Fruit fly (Drosophila melanogaster) whole organism, embryonic: ENCODE data around the gene VhaPPA1-2.

Experiments used
- Asciz ChIP-seq: fragments of 200-800 bp; sonication (Bioruptor generic); optimal IDR thresholded peaks from 2 replicates; lab custom pipeline; 2017; ENCODE audit warnings: missing biosample characterization, mild to moderate bottlenecking, missing genetic modification characterization, missing genetic modification reagents
- Bgb ChIP-seq: fragments of 200-800 bp; sonication (Bioruptor generic); IDR thresholded peaks from 2 replicates; pipeline ENCODE4 v1.3.6; 2022; ENCODE audit warnings: missing biosample characterization, missing genetic modification characterization; ENCODE audit not compliant: partially characterized antibody
- CG10321 ChIP-seq: fragments of 200-800 bp; sonication (Bioruptor generic); IDR thresholded peaks from 2 replicates; pipeline ENCODE4 v1.3.6; 2022; ENCODE audit warnings: missing biosample characterization, missing genetic modification characterization
- CG12942 ChIP-seq: fragments of 200-800 bp; sonication (Bioruptor generic); optimal IDR thresholded peaks from 3 replicates; lab custom pipeline; 2016; ENCODE audit warnings: missing biosample characterization, missing genetic modification characterization
- CG14050 ChIP-seq: fragments of 200-800 bp; sonication (Bioruptor generic); IDR thresholded peaks from 3 replicates; pipeline ENCODE4 v1.3.6; 2022; ENCODE audit warnings: missing biosample characterization, missing genetic modification characterization
- CG14441 ChIP-seq: fragments of 200-800 bp; sonication (Bioruptor generic); IDR thresholded peaks from 2 replicates; pipeline ENCODE4 v1.3.6; 2022; ENCODE audit warnings: missing biosample characterization, missing genetic modification characterization
- CG16863 ChIP-seq: fragments of 200-800 bp; sonication (Bioruptor generic); optimal IDR thresholded peaks from 3 replicates; lab custom pipeline; 2016; ENCODE audit warnings: missing biosample characterization, missing genetic modification characterization
- CG18599 ChIP-seq: fragments of 200-800 bp; sonication (Bioruptor generic); optimal IDR thresholded peaks from 3 replicates; lab custom pipeline; 2017; ENCODE audit warnings: missing biosample characterization, missing genetic modification characterization, mild to moderate bottlenecking, moderate library complexity, missing genetic modification reagents
- CG18619 ChIP-seq: fragments of 200-800 bp; sonication (Bioruptor generic); optimal IDR thresholded peaks from 3 replicates; lab custom pipeline; 2017; ENCODE audit warnings: missing biosample characterization, mild to moderate bottlenecking, missing genetic modification characterization
- CG2116 ChIP-seq: fragments of 200-800 bp; sonication (Bioruptor generic); optimal IDR thresholded peaks from 3 replicates; lab custom pipeline; 2018; ENCODE audit warnings: missing biosample characterization, mild to moderate bottlenecking, missing genetic modification characterization
- CG4730 ChIP-seq: fragments of 200-800 bp; sonication (Bioruptor generic); IDR thresholded peaks from 2 replicates; pipeline ENCODE4 v1.3.6; 2022; ENCODE audit warnings: missing biosample characterization, missing genetic modification characterization
- CG6765 ChIP-seq: fragments of 200-800 bp; sonication (Bioruptor generic); optimal IDR thresholded peaks from 3 replicates; lab custom pipeline; 2017; ENCODE audit warnings: missing biosample characterization, mild to moderate bottlenecking, missing genetic modification characterization
- CG7963 ChIP-seq: fragments of 200-800 bp; sonication (Bioruptor generic); IDR thresholded peaks from 3 replicates; pipeline ENCODE4 v1.3.6; 2022; ENCODE audit warnings: missing biosample characterization, missing genetic modification characterization; ENCODE audit not compliant: partially characterized antibody
- CG9727 ChIP-seq: fragments of 200-800 bp; sonication (Bioruptor generic); optimal IDR thresholded peaks from 3 replicates; lab custom pipeline; 2017; ENCODE audit warnings: missing biosample characterization, mild to moderate bottlenecking, missing genetic modification characterization
- D ChIP-seq, 2 experiments: fragments of 200-800 bp in 1 of 2; fragments of >200 bp in 1 of 2; sonication (Bioruptor generic) in 1 of 2; optimal IDR thresholded peaks; 2 replicates in 1 of 2; 3 replicates in 1 of 2; lab custom pipeline; 2017; ENCODE audit warnings: mild to moderate bottlenecking in 1 of 2, missing biosample characterization in 1 of 2, missing genetic modification characterization in 1 of 2, missing genetic modification reagents in 1 of 2
- Ets97D ChIP-seq: fragments of 200-800 bp; sonication (Bioruptor generic); optimal IDR thresholded peaks from 3 replicates; lab custom pipeline; 2016; ENCODE audit warnings: missing biosample characterization, missing genetic modification characterization
- Kr ChIP-seq: fragments of 200-800 bp; sonication (Bioruptor generic); optimal IDR thresholded peaks from 2 replicates; lab custom pipeline; 2017; ENCODE audit warnings: missing biosample characterization, mild to moderate bottlenecking, missing genetic modification characterization
- MBD-R2 ChIP-seq: fragments of 200-800 bp; sonication (Bioruptor generic); IDR thresholded peaks from 2 replicates; pipeline ENCODE4 v1.3.6; 2022; ENCODE audit warnings: missing biosample characterization, missing genetic modification characterization
- Max ChIP-seq: fragments of 200-800 bp; sonication (Bioruptor generic); optimal IDR thresholded peaks from 2 replicates; lab custom pipeline; 2016; ENCODE audit warnings: missing biosample characterization, mild to moderate bottlenecking, missing genetic modification characterization
- Meics ChIP-seq: fragments of 200-800 bp; sonication (Bioruptor generic); optimal IDR thresholded peaks from 2 replicates; lab custom pipeline; 2017; ENCODE audit warnings: missing biosample characterization, mild to moderate bottlenecking, missing genetic modification characterization
- NFAT ChIP-seq: fragments of 200-800 bp; sonication (Bioruptor generic); IDR thresholded peaks from 2 replicates; pipeline ENCODE4 v1.3.6; 2022; ENCODE audit warnings: missing biosample characterization, missing genetic modification characterization
- NfI ChIP-seq: fragments of 200-800 bp; sonication (Bioruptor generic); optimal IDR thresholded peaks from 3 replicates; lab custom pipeline; 2018; ENCODE audit warnings: missing biosample characterization, mild to moderate bottlenecking, missing genetic modification characterization, moderate library complexity
- Tbp ChIP-seq: fragments of >200 bp; optimal IDR thresholded peaks from 2 replicates; lab custom pipeline; 2018; ENCODE audit warnings: missing biosample characterization, missing genetic modification characterization
- bcd ChIP-seq: fragments of 200-800 bp; sonication (Bioruptor generic); optimal IDR thresholded peaks from 2 replicates; lab custom pipeline; 2017; ENCODE audit warnings: missing biosample characterization, mild to moderate bottlenecking, missing genetic modification characterization
- caup ChIP-seq: fragments of 200-800 bp; sonication (Bioruptor generic); optimal IDR thresholded peaks from 3 replicates; lab custom pipeline; 2017; ENCODE audit warnings: missing biosample characterization, mild to moderate bottlenecking, missing genetic modification characterization, moderate library complexity; ENCODE audit not compliant: severe bottlenecking
- fd64A ChIP-seq: fragments of 200-800 bp; sonication (Bioruptor generic); optimal IDR thresholded peaks from 3 replicates; lab custom pipeline; 2018; ENCODE audit warnings: missing biosample characterization, mild to moderate bottlenecking, missing genetic modification characterization
- fd96Cb ChIP-seq: fragments of 200-800 bp; sonication (Bioruptor generic); optimal IDR thresholded peaks from 2 replicates; lab custom pipeline; 2018; ENCODE audit warnings: missing biosample characterization, mild to moderate bottlenecking, missing genetic modification characterization, moderate library complexity
- gce ChIP-seq: fragments of 200-800 bp; sonication (Bioruptor generic); IDR thresholded peaks from 3 replicates; pipeline ENCODE4 v1.3.6; 2022; ENCODE audit warnings: missing biosample characterization, missing genetic modification characterization
- gcm ChIP-seq: fragments of 200-800 bp; sonication (Bioruptor generic); optimal IDR thresholded peaks from 2 replicates; lab custom pipeline; 2019; ENCODE audit warnings: missing biosample characterization, mild to moderate bottlenecking, missing genetic modification characterization, moderate library complexity
- h ChIP-seq: fragments of >200 bp; optimal IDR thresholded peaks from 2 replicates; lab custom pipeline; 2017
- jing ChIP-seq: fragments of 200-800 bp; sonication (Bioruptor generic); optimal IDR thresholded peaks from 2 replicates; lab custom pipeline; 2018; ENCODE audit warnings: missing biosample characterization, mild to moderate bottlenecking, missing genetic modification characterization
- lmd ChIP-seq: fragments of 200-800 bp; sonication (Bioruptor generic); IDR thresholded peaks from 2 replicates; pipeline ENCODE4 v1.3.6; 2022; ENCODE audit warnings: missing biosample characterization, missing genetic modification characterization
- oc ChIP-seq: fragments of 200-800 bp; sonication (Bioruptor generic); optimal IDR thresholded peaks from 2 replicates; lab custom pipeline; 2018; ENCODE audit warnings: missing biosample characterization, mild to moderate bottlenecking, missing genetic modification characterization, moderate library complexity
- pita ChIP-seq: fragments of 200-800 bp; sonication (Bioruptor generic); optimal IDR thresholded peaks from 2 replicates; lab custom pipeline; 2017; ENCODE audit warnings: missing biosample characterization, mild to moderate bottlenecking, missing genetic modification characterization
- schlank ChIP-seq: fragments of 200-800 bp; sonication (Bioruptor generic); optimal IDR thresholded peaks from 2 replicates; lab custom pipeline; 2018; ENCODE audit warnings: missing biosample characterization, mild to moderate bottlenecking, missing genetic modification characterization
- seq ChIP-seq: fragments of 200-800 bp; sonication (Bioruptor generic); IDR thresholded peaks from 2 replicates; pipeline ENCODE4 v1.3.6; 2022; ENCODE audit warnings: missing biosample characterization, missing genetic modification characterization
- sisA ChIP-seq: fragments of 200-800 bp; sonication (Bioruptor generic); IDR thresholded peaks from 2 replicates; pipeline ENCODE4 v1.3.6; 2022; ENCODE audit warnings: missing biosample characterization, missing genetic modification characterization
- so ChIP-seq: fragments of 200-800 bp; sonication (Bioruptor generic); IDR thresholded peaks from 3 replicates; pipeline ENCODE4 v1.3.6; 2022; ENCODE audit warnings: missing biosample characterization, missing genetic modification characterization
- sob ChIP-seq: fragments of 200-800 bp; sonication (Bioruptor generic); IDR thresholded peaks from 2 replicates; pipeline ENCODE4 v1.3.6; 2022; ENCODE audit warnings: missing biosample characterization, missing genetic modification characterization
- sug ChIP-seq: fragments of 200-800 bp; optimal IDR thresholded peaks from 2 replicates; lab custom pipeline; 2019; ENCODE audit warnings: missing biosample characterization, mild to moderate bottlenecking, missing genetic modification characterization, moderate library complexity
- zen ChIP-seq: fragments of 200-800 bp; sonication (Bioruptor generic); optimal IDR thresholded peaks from 3 replicates; lab custom pipeline; 2018; ENCODE audit warnings: missing biosample characterization, mild to moderate bottlenecking, missing genetic modification characterization, moderate library complexity

Gene VhaPPA1-2

DNA sequence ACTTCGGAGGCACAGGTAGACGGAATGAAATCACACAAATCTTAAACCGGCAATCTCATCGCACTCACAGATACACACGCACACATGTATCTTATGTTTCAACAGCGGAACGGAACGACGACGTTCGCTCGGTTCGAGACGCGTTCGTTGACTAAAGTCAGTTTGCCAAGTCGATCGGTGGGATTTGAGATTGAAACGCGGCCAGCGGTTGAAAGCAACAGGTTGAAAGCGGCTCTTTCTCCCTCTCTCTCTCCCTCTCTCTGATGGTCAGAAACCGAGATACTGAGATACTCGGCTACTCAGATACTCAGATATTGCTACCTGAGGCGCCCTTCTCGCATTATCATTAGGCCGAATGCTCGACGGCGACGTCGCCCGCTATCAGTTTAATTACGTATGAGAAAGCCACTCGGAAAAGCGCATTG lies 46.3 kb downstream of the VhaPPA1-2 start (continued):
- peak; percentile 86 for TF ChIP-seq caup (GFP tag; lab: Kevin White, UChicago)
- TF ChIP-seq jing (GFP tag; lab: Kevin White, UChicago): no peak
- TF ChIP-seq gcm (GFP tag; lab: Kevin White, UChicago): no peak
- no peak for TF ChIP-seq CG16863 (GFP tag; lab: Kevin White, UChicago)
- TF ChIP-seq fd96Cb (tag; lab: Kevin White, UChicago): no peak
- TF ChIP-seq CG6765 (GFP tag; lab: Kevin White, UChicago): peak; percentile 81
- TF ChIP-seq so: peak; percentile 69
- TF ChIP-seq CG18599 (GFP tag; lab: Kevin White, UChicago): peak; percentile 76
- peak; percentile 35 for TF ChIP-seq CG2116
- TF ChIP-seq lmd (GFP tag; lab: Robert Waterston, UW): no peak
- TF ChIP-seq Asciz (GFP tag; lab: Kevin White, UChicago): peak; percentile 7
- peak; percentile 22; the same call in 1 of the 2 replicates for TF ChIP-seq Bgb (GFP tag; lab: Robert Waterston, UW)
- TF ChIP-seq Max: no peak
- no peak for TF ChIP-seq Kr (GFP tag; lab: Kevin White, UChicago)
- TF ChIP-seq NFAT (GFP tag; lab: Robert Waterston, UW): peak; percentile 56; the same call in 1 of the 2 replicates
- no peak for TF ChIP-seq h (lab: Kevin White, UChicago)
- TF ChIP-seq zen (tag; lab: Kevin White, UChicago): peak; percentile 94
- no peak for TF ChIP-seq CG7963 (GFP tag; lab: Robert Waterston, UW)
- TF ChIP-seq CG18619 (GFP tag; lab: Kevin White, UChicago): no peak
- no peak for TF ChIP-seq pita (GFP tag; lab: Kevin White, UChicago)
- TF ChIP-seq sisA (GFP tag; lab: Robert Waterston, UW): no peak
- TF ChIP-seq oc: peak; percentile 63
- peak; percentile 12 for TF ChIP-seq schlank
- peak; percentile 66; the same call in 1 of the 3 replicates for TF ChIP-seq gce (GFP tag; lab: Robert Waterston, UW)
- TF ChIP-seq sob (GFP tag; lab: Robert Waterston, UW): peak; percentile 71; the same call in 1 of the 2 replicates
- TF ChIP-seq sug (tag; lab: Kevin White, UChicago): peak; percentile 38
- no peak for TF ChIP-seq CG10321 (GFP tag; lab: Robert Waterston, UW)
- TF ChIP-seq MBD-R2 (GFP tag; lab: Robert Waterston, UW): 0 out of 2 replicates have a peak, but pooled peaks have one; percentile 38
- peak; percentile 19 for TF ChIP-seq NfI (GFP tag; lab: Kevin White, UChicago)
- TF ChIP-seq fd64A (GFP tag; lab: Kevin White, UChicago): peak; percentile 44
- TF ChIP-seq Ets97D: no peak
- no peak for TF ChIP-seq CG14441 (GFP tag; lab: Robert Waterston, UW)
- TF ChIP-seq CG14050 (GFP tag; lab: Robert Waterston, UW): no peak
- no peak for TF ChIP-seq CG4730
- no peak for TF ChIP-seq CG12942 (GFP tag; lab: Kevin White, UChicago)
- peak; percentile 36 for TF ChIP-seq bcd (GFP tag; lab: Kevin White, UChicago)
- peak; percentile 54 for TF ChIP-seq D (optimal IDR thresholded peaks at IDR 0.05; lab: Kevin White, UChicago)
- no peak for TF ChIP-seq D (GFP tag; optimal IDR thresholded peaks at IDR 0.05; lab: Kevin White, UChicago)
- TF ChIP-seq CG9727: peak; percentile 37
- no peak for TF ChIP-seq seq (GFP tag; lab: Robert Waterston, UW)
- no peak for TF ChIP-seq Tbp
- peak; percentile 60 for TF ChIP-seq Meics (GFP tag; lab: Kevin White, UChicago)
